Worm (Caenorhabditis elegans): Measurements from ENCODE around the gene pap-1.

ce11 chrV:10464746-10465145 is 23.0 kb downstream of the pap-1 start:
- no peak for TF ChIP-seq ref-1 (GFP tag; conservative IDR thresholded peaks at IDR 0.05)
- no peak for TF ChIP-seq ztf-29 (GFP tag; IDR thresholded peaks at IDR 0.05)
- TF ChIP-seq tab-1 (GFP tag; IDR thresholded peaks at IDR 0.05), result no peak

All from whole organism, midembryonic.